Fruit fly (Drosophila melanogaster) whole organism, larva: ENCODE data around the gene CAH7.

Experiments
- noc ChIP-seq: fragments of 200-800 bp; sonication (Bioruptor generic); optimal IDR thresholded peaks from 3 replicates; lab custom pipeline; 2019; ENCODE audit warnings: missing biosample characterization, mild to moderate bottlenecking, missing genetic modification characterization, moderate library complexity

Gene CAH7

DNA sequence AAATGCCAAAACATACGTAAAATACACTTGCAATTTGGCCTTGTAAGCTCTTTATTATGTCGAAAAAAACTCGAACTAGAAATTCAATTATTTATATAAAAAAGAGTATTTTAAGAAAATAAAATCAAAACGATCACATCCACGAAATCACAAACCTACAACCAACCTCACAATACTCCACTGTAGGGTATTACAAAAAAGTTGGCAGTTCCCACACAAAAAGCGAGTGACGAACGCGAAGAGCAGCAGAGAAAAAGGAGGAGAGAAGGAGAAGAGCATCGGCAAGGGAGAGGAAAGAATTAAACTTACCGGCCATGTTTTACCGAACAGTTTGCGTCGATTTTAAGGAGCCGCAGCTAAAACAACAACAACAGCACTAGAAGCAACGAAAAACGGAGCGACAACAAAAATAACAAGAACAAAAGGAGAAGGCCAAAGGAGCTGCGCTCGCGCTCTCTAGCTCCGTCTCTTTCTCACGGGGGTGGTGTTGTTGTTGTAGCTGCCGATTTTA is 20.9 kb downstream of the CAH7 start:
- peak; percentile 22 for TF ChIP-seq noc (tag; lab: Kevin White, UChicago)

DNA sequence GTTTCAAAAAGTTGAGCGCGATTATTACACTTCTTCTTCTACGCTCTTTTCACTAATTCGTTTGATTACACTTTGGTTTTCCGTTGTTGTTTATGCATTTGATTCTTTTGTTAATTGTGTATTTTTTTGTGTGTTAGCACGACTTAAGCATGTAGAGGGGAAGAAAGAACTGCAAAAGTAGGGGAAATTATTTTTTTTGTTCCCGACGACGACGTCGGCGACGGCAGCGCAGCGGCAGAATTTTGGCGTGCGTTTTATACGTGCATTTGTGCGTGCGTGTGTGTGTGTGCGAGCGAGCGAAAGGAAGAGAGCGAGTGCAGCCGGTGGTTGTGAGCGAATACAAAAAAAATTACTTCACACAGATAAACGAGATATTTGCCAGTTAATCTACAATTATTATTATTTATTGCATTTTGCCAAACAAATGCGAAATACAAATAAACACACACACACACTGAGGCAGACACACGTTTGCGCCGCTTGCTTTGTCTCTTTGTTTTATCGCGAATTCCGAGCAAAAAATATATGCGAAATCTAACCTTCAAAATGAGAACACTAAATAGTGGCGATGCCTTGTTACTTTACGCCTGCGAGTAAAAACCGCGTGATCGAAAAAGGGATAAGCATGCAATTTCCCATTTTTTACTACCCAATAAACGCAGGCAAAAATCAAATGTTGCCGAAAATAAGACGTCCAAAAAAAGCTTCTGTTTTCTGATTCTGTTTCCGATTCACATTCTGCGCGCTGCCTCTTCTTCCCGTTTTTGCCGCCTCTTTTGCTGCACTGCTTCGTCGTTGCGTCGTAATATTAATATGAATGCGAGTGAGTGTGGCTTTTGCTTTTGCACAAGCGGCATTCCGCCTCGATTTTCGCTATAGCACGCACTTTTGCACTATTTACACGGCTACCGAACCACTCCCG is 21.6 kb downstream of the CAH7 start:
- TF ChIP-seq noc (tag; lab: Kevin White, UChicago), result no peak

DNA sequence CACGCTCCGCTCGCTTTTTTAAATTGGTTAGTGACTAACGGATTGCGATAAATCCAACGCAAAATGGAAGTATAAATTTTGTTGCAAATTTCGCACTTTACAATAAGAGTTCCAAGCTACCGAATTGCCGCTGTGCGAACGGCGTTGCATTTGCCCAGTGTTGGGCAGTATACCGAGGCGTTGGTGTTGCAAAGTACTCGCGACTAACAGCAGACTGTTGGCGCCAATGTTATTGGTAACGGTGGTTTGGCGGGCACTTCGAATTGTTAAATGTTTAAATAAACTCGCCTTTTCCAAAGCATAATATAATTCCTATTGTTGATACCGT is 22.3 kb downstream of the CAH7 start:
- peak; percentile 38 for TF ChIP-seq noc (tag; lab: Kevin White, UChicago)

DNA sequence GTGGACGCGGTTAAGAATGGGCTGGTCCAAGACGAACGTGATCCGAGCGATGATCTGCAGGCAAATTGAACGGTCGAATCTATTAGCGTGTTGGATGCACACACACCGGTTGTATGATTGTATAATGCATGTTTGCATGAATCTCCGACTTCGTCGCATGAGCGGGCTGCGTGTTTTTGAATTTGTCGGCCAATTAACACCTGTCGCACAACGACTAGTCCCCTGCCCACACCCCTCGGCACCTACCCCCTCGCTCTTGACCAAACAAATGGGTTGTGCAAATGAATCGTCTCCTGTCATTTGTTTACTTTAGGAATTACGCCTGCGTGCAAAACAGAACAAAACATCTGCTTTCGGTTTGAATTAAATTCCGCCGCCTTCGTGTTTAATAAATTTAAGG is 23.0 kb downstream of the CAH7 start:
- TF ChIP-seq noc (tag; lab: Kevin White, UChicago), result no peak

DNA sequence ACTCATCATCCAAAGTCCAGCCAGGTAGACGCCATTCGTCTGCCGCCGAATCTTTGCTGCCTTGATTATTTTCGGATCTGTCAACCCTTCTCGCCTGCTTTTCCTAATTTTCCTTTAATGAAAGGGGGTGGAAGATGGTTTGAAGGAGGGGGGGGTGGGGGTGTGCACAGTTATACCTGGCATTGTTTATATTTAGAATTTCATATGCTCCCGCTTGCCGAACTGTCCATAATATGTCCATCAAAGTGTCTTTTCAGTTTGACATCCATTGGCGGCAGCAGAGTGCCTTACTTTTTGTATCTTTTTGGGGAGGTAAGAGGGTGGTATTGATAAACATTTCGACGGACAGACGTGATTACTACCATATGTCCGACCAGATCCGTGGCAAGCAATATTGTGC is 25.8 kb downstream of the CAH7 start:
- no peak for TF ChIP-seq noc (tag; lab: Kevin White, UChicago)

DNA sequence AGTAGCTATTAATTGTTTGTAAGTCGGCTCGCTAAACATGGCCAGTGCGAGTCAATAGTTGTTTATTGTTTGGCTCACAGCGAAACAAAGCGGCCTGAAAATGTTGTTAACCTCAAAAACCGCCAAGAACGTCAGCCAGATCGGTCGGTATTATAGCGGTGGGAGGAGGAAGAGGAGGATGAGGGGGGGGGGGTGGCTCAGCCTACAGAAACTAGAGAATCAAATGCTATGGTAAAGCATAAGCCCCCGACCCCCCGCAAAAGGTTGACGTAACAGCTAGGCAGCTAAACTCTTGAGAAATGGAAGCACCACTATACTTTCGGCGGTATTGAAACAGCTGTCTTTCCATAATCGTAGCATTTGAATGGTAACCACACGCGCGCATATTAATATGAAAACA is 26.9 kb downstream of the CAH7 start:
- TF ChIP-seq noc (tag; lab: Kevin White, UChicago), result no peak

DNA sequence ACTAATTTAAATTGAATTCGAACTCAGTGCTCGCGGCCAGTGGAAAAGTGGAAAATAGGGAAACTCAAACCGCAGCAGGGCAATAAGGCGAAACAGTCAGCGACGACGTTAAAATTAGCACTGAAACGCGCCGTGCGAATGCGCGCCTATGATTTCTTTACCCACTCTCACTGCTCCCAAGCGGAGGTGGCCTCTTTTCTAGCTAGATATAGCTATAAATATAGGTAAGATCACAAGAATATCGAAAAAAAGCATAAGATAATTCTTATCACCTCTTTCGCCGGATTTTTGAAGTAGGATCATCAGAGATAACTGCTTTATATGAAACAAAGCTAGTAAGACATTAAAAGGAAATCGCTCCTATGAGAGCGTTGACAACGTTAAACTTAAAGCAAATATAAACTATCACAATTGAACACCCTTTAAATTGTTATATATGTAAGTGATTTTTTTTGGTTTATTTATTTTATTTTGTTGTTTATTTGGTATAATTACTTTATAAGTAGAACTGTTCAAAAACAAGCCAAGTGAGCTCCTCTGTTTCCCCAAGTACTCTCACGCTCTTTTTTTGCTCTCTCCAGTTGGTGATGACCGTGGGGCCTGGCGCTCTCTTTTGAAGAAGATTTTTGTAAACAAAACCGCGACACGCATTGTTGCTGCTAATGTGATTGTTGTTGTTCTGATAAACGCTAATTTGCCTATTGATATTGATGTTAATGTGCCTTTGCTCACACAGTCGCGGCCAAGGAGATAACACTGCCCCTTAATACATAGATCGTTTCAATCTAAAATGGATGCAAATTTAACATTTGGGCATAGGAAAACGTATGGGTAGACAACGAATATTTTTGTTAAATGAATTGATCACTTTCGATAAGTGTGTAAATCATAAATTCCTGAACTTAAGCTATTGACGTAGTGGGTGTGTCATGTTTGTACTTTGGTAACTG is 27.9 kb downstream of the CAH7 start, which contains the start of gene tws:
TSS of gene tws (minus strand) at position 124 of the 950 bp plus-strand sequence.
- peak; percentile 77 for TF ChIP-seq noc (tag; lab: Kevin White, UChicago)

DNA sequence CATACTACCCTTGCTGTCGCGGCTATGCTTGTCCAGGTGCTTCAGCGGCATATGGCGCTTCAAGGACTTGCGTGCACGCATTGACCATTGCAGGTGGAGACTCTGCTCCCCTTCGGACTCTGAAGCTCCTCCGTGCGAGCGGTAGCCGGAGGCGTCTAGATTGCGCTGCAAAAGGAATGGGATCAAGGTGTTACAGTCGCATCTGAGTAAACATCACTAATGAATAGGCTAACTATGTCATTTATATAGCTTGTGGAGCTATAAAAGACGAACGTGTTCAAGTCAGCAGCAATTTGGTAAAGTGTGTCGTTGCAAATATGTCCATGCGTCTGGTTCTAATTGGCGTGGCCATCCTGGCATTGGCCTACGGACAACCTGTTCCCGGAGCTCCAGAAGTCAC is 30.7 kb downstream of the CAH7 start, which contains the start of gene CG42759:
TSS of gene CG42759 (plus strand) at position 301 of the 400 bp plus-strand sequence.
- TF ChIP-seq noc (tag; lab: Kevin White, UChicago), result no peak

DNA sequence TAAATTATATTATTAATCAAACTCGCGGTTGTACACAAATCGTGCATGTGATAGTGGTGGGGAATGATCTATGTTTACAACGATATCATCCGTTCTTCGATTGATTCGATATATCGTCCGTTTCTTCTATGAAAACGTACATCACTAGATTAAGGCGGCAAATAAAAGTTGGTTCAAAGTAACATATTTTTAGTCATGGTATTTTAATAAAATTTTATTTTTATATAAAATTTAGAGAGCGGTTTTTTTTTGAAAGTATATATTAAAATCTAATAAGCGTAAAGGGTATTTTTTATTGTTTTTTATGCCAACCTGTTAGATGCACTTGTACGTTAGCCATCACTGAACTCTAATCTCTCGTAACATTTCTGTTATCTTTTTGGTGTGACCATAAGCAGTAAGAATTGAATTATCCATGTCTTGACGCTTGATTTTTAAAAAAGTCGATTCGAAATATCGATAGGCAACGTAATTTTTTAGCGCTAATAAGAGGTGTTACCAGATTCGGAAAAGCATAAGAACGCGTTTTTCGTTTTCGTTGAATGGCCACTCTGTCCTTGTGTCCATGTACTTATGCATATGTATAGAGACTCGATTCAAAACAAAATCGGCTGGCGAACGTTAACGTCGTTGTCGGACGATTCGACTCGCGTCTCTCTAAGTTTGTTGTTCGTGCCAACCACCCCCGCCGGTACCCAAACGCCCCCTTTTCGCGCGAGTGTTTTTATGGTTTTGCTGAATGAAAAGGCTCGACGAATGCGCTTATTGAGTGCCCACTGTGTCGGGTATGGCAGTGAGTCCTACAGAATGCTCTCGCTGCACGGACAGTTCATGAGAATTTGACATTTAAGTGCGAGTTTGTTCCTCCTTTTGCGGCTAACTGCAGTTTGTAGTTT is 32.3 kb downstream of the CAH7 start, which contains the start of the genes TAF1B and Invadolysin:
TSS of gene TAF1B (minus strand) at position 82 of the 896 bp plus-strand sequence.
TSS of gene Invadolysin (plus strand) at position 566 of the 896 bp plus-strand sequence.
- TF ChIP-seq noc (tag; lab: Kevin White, UChicago), result peak; percentile 31

DNA sequence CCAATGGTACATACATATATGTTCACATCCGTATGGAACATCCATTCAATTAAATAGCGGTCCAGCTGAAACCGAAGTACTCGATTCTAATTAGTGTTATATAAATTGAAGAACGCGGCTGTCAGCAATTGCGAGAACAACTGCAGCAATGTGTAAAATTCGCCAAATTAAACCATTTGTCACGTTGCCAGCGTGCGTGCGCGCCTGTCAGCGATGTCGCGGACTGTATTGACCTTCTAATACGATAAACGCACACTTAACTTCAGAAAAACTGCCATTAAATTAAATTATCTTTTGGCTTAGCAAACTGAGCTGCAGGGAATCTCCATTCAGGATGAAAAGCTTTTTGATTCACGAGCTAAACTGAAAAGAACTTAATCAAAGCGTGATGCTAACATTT is 35.1 kb downstream of the CAH7 start:
- no peak for TF ChIP-seq noc (tag; lab: Kevin White, UChicago)

DNA sequence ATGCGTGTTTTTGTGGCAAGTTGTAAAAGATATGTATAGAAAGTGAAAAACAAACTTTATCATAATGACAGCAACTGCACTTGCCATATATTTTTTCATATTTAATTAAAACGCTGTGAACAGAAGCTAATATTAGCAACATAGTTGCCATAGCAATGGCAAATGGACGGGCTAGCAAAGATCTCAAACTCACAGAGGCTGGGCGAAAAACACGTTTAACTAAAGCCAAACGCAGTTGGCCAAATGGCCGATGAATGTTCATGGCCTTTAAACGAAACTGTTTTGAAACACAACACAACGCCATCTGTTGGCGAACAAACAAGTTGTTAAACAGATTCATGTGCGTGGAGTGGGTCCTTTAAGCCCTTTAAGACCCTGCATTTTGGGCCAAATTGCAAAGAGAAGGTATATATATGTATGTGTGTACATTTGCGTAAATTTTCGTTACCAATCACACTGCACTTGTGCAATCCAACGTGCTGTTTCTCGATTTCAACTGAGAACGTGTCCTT is 36.4 kb downstream of the CAH7 start:
- no peak for TF ChIP-seq noc (tag; lab: Kevin White, UChicago)

DNA sequence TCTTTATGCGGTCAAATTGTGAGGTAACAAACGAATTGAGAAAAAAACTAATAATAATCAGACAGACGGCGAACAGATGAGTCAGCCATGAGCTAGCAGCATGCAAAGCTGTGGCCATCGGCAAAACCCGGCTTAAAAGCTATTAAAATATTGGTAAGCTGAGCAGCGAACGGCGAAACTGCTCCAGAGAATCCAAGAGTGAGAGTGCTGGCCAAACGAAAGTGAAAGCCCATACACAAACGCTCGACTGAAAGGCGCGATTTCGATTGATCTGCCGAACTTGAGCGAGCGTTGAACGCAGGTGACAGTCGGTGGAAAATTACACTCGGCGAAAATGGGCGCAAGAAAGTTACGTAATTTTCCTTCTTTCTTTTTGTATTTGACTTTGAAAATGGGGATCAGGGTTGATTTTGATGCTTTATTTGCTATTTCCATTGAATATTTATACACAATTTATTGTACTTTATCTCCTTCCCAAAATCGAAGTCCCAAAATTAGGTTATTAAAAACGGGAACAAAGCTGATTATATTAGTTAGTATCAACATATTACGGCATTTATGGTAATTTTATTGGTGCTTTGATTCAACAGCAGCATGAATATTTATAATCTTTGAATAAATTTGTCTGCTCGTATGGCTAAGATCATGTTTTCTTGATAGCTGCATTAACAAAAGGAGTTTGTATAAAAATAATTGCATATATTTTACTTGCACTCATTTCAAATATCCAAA is 37.8 kb downstream of the CAH7 start:
- TF ChIP-seq noc (tag; lab: Kevin White, UChicago), result no peak

DNA sequence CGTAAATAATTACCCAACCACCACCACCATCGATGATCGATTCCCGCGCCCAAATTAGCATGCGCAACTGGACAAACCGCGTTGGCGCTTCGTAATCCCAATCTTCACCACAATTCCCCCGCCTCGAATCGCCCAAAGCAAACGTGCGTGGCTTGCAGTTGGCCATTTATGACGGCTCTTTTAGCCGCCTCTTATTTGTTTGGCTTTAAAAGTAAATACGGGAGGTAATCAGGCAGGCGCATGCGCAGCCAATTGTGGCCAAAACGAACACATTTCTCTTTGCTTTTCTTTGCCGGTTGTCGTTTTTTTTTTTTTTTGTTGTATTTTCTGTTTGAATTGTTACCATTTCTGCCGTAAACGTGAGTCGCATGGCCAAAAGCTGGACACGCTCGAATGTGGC is 38.5 kb downstream of the CAH7 start:
- no peak for TF ChIP-seq noc (tag; lab: Kevin White, UChicago)
